Fruit fly (Drosophila melanogaster) S2 (cell line): ENCODE results near the gene rdx.

Source experiments
- CG8478 ChIP-seq: fragments of >200 bp; optimal IDR thresholded peaks from 2 replicates; lab custom pipeline; 2018
- CTCF ChIP-seq, 2 experiments: fragments of >200 bp; optimal IDR thresholded peaks; 2 replicates each; lab custom pipeline; 2018

DNA sequence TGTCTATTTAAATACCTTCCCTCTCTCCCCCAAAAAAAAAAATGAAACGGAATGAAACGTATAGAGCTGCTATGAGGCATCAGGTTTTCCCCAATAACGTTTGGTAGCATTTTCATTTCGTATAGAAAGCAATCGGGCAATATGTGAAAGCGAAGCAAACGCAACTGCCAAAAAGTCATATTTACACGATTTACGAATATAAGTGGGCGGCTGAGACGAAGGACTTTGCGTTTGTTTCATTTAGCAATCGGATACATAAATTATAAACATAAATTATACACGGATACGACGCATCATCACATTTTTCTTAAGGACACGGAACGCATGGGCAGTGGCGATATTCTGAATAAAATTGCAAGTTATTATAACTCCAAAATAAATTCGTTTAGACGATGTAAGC is 2.8 kb upstream of the rdx start:
- TF ChIP-seq CTCF (optimal IDR thresholded peaks at IDR 0.05; lab: Kevin White, UChicago) (no peak), CG8478 (lab: Kevin White, UChicago) (no peak)
